Worm (Caenorhabditis elegans): ENCODE data around the gene srh-74.
A peak's percentile ranks its signal among the peaks of the same experiment; 100 is the strongest.

srh-74 gene

ce11 chrV:11010768-11011167 is 37.8 kb downstream of the srh-74 start:
- TF ChIP-seq ceh-36 (tag; optimal IDR thresholded peaks at IDR 0.05) (no peak), tbx-37 (GFP tag; conservative IDR thresholded peaks at IDR 0.05) (no peak), tra-4 (tag; optimal IDR thresholded peaks at IDR 0.05) (no peak), pes-1 (GFP tag; IDR thresholded peaks at IDR 0.05) (no peak), ets-7 (tag; optimal IDR thresholded peaks at IDR 0.05) (no peak), aly-1 (tag; optimal IDR thresholded peaks at IDR 0.05) (no peak), B0310.2 (tag; optimal IDR thresholded peaks at IDR 0.05) (no peak), sea-1 (GFP tag; conservative IDR thresholded peaks at IDR 0.05) (no peak), flt-1 (GFP tag; IDR thresholded peaks at IDR 0.05) (no peak)

ce11 chrV:11009124-11009524 is 39.5 kb downstream of the srh-74 start:
- TF ChIP-seq scrt-1 (GFP tag; IDR thresholded peaks at IDR 0.05), result no peak
- TF ChIP-seq ets-7 (tag; optimal IDR thresholded peaks at IDR 0.05), result no peak
- no peak for TF ChIP-seq ceh-13 (GFP tag; optimal IDR thresholded peaks at IDR 0.05)
- TF ChIP-seq B0310.2 (tag; optimal IDR thresholded peaks at IDR 0.05), result no peak
- TF ChIP-seq aly-1 (tag; optimal IDR thresholded peaks at IDR 0.05), result no peak

- TF ChIP-seq ceh-36 (tag; optimal IDR thresholded peaks at IDR 0.05), result no peak
- TF ChIP-seq tbx-37 (GFP tag; conservative IDR thresholded peaks at IDR 0.05), result no peak
- TF ChIP-seq B0310.2 (tag; optimal IDR thresholded peaks at IDR 0.05), result no peak
- TF ChIP-seq pes-1 (GFP tag; IDR thresholded peaks at IDR 0.05), result no peak
- TF ChIP-seq hnd-1 (tag; optimal IDR thresholded peaks at IDR 0.05), result no peak
- no peak for TF ChIP-seq F13C5.2 (tag; optimal IDR thresholded peaks at IDR 0.05)
- no peak for TF ChIP-seq tra-4 (tag; optimal IDR thresholded peaks at IDR 0.05)
- TF ChIP-seq aly-1 (tag; optimal IDR thresholded peaks at IDR 0.05), result no peak
- TF ChIP-seq hmbx-1 (tag; optimal IDR thresholded peaks at IDR 0.05), result no peak
- TF ChIP-seq scrt-1 (GFP tag; IDR thresholded peaks at IDR 0.05), result no peak
- no peak for TF ChIP-seq ama-1 (optimal IDR thresholded peaks at IDR 0.05)
These were observed 40.9 kb downstream of the srh-74 start for ce11 chrV:11007651-11008050.

- no peak for TF ChIP-seq ceh-36 (tag; optimal IDR thresholded peaks at IDR 0.05)
- TF ChIP-seq sea-1 (GFP tag; conservative IDR thresholded peaks at IDR 0.05), result no peak
- no peak for TF ChIP-seq F13C5.2 (tag; optimal IDR thresholded peaks at IDR 0.05)
- TF ChIP-seq scrt-1 (GFP tag; IDR thresholded peaks at IDR 0.05), result no peak
- TF ChIP-seq hnd-1 (tag; optimal IDR thresholded peaks at IDR 0.05), result no peak
- TF ChIP-seq pes-1 (GFP tag; IDR thresholded peaks at IDR 0.05), result no peak
- no peak for TF ChIP-seq tbx-11 (GFP tag; IDR thresholded peaks at IDR 0.05)
- TF ChIP-seq flt-1 (GFP tag; IDR thresholded peaks at IDR 0.05), result no peak
These were observed 44.5 kb downstream of the srh-74 start for ce11 chrV:11004094-11004493.

- no peak for TF ChIP-seq aly-1 (tag; optimal IDR thresholded peaks at IDR 0.05)
- no peak for TF ChIP-seq ceh-13 (GFP tag; optimal IDR thresholded peaks at IDR 0.05)
- no peak for TF ChIP-seq flt-1 (GFP tag; IDR thresholded peaks at IDR 0.05)
- no peak for TF ChIP-seq F13C5.2 (tag; optimal IDR thresholded peaks at IDR 0.05)
- no peak for TF ChIP-seq B0310.2 (tag; optimal IDR thresholded peaks at IDR 0.05)
- TF ChIP-seq hmbx-1 (tag; optimal IDR thresholded peaks at IDR 0.05), result no peak
- TF ChIP-seq tbx-37 (GFP tag; conservative IDR thresholded peaks at IDR 0.05), result no peak
- no peak for TF ChIP-seq ama-1 (optimal IDR thresholded peaks at IDR 0.05)
- TF ChIP-seq pes-1 (GFP tag; IDR thresholded peaks at IDR 0.05), result no peak
- TF ChIP-seq sea-1 (GFP tag; conservative IDR thresholded peaks at IDR 0.05), result no peak
- TF ChIP-seq hnd-1 (tag; optimal IDR thresholded peaks at IDR 0.05), result no peak
- TF ChIP-seq scrt-1 (GFP tag; IDR thresholded peaks at IDR 0.05), result no peak
- no peak for TF ChIP-seq hmg-4 (GFP tag; optimal IDR thresholded peaks at IDR 0.05)
These were observed 46.1 kb downstream of the srh-74 start, which contains the start of gene F53B7.4 for ce11 chrV:11002434-11002833. Gene F53B7.4, minus strand, starts transcription at chrV:11002534.

- TF ChIP-seq ceh-13 (GFP tag; optimal IDR thresholded peaks at IDR 0.05), result no peak
- no peak for TF ChIP-seq hnd-1 (tag; optimal IDR thresholded peaks at IDR 0.05)
- TF ChIP-seq tbx-37 (GFP tag; conservative IDR thresholded peaks at IDR 0.05), result no peak
- TF ChIP-seq F13C5.2 (tag; optimal IDR thresholded peaks at IDR 0.05), result peak; percentile 23
- no peak for TF ChIP-seq aly-1 (tag; optimal IDR thresholded peaks at IDR 0.05)
- no peak for TF ChIP-seq ceh-36 (tag; optimal IDR thresholded peaks at IDR 0.05)
These were observed 47.9 kb downstream of the srh-74 start, which contains the start of gene isy-1 for ce11 chrV:11000650-11001049. Gene isy-1, minus strand, starts transcription at chrV:11000699.

- no peak for TF ChIP-seq tbx-11 (GFP tag; IDR thresholded peaks at IDR 0.05)
- no peak for TF ChIP-seq ceh-36 (tag; optimal IDR thresholded peaks at IDR 0.05)
- TF ChIP-seq hmg-4 (GFP tag; optimal IDR thresholded peaks at IDR 0.05), result no peak
- TF ChIP-seq tbx-37 (GFP tag; conservative IDR thresholded peaks at IDR 0.05), result no peak
- TF ChIP-seq tra-4 (tag; optimal IDR thresholded peaks at IDR 0.05), result no peak
- TF ChIP-seq ama-1 (optimal IDR thresholded peaks at IDR 0.05), result no peak
- TF ChIP-seq F13C5.2 (tag; optimal IDR thresholded peaks at IDR 0.05), result no peak
- TF ChIP-seq ets-7 (tag; optimal IDR thresholded peaks at IDR 0.05), result no peak
- no peak for TF ChIP-seq hnd-1 (tag; optimal IDR thresholded peaks at IDR 0.05)
- TF ChIP-seq scrt-1 (GFP tag; IDR thresholded peaks at IDR 0.05), result no peak
- TF ChIP-seq hmbx-1 (tag; optimal IDR thresholded peaks at IDR 0.05), result no peak
- TF ChIP-seq ceh-13 (GFP tag; optimal IDR thresholded peaks at IDR 0.05), result no peak
- TF ChIP-seq flt-1 (GFP tag; IDR thresholded peaks at IDR 0.05), result no peak
- TF ChIP-seq pes-1 (GFP tag; IDR thresholded peaks at IDR 0.05), result no peak
- no peak for TF ChIP-seq aly-1 (tag; optimal IDR thresholded peaks at IDR 0.05)
- TF ChIP-seq B0310.2 (tag; optimal IDR thresholded peaks at IDR 0.05), result no peak
- no peak for TF ChIP-seq sea-1 (GFP tag; conservative IDR thresholded peaks at IDR 0.05)
These were observed 49.8 kb downstream of the srh-74 start, which contains the start of gene F53B7.7 for ce11 chrV:10998797-10999196. Gene F53B7.7, plus strand, starts transcription at chrV:10999097.

Measured in whole organism, early embryonic.